Worm (Caenorhabditis elegans) whole organism, L4 larva: Measurements from ENCODE around the gene C34E7.3.

ENCODE experiments used
- D1046.2 ChIP-seq: fragments of 200-800 bp; sonication (Bioruptor generic); IDR thresholded peaks from 2 replicates; pipeline ENCODE4 v1.3.6; 2022; ENCODE audit warnings: missing genetic modification characterization, missing compliant biosample characterization
- R02D3.7 ChIP-seq: fragments of 150-350 bp; sonication (generic microtip); optimal IDR thresholded peaks from 3 replicates; lab custom pipeline; 2014; ENCODE audit warnings: missing biosample characterization, missing genetic modification characterization
- Y105C5A.15 ChIP-seq: fragments of 200-800 bp; sonication (Bioruptor generic); IDR thresholded peaks from 2 replicates; pipeline ENCODE4 v1.3.6; 2022; ENCODE audit warnings: missing genetic modification characterization, missing compliant biosample characterization
- aha-1 ChIP-seq: fragments of 150-350 bp; peaks from one replicate; lab custom pipeline; 2014; ENCODE audit warnings: missing biosample characterization, missing genetic modification characterization
- ceh-44 ChIP-seq: fragments of 200-800 bp; sonication (Bioruptor generic); IDR thresholded peaks from 2 replicates; pipeline ENCODE4 v1.3.6; 2022; ENCODE audit warnings: missing genetic modification reagents, missing genetic modification characterization, missing compliant biosample characterization
- daf-16 ChIP-seq, 3 experiments: sonication (generic microtip); optimal IDR thresholded peaks; 2 replicates each; lab custom pipeline; 2016 to 2017; ENCODE audit warnings: missing genetic modification characterization in 3 of 3, missing genetic modification reagents in 3 of 3, mild to moderate bottlenecking in 2 of 3, missing compliant biosample characterization in 2 of 3, missing biosample characterization in 1 of 3, moderate library complexity in 1 of 3
- dmd-9 ChIP-seq: fragments of 200-800 bp; sonication (Bioruptor generic); IDR thresholded peaks from 2 replicates; pipeline ENCODE4 v1.3.6; 2022; ENCODE audit warnings: missing genetic modification reagents, missing genetic modification characterization, missing compliant biosample characterization
- dve-1 ChIP-seq: sonication (generic microtip); optimal IDR thresholded peaks from 2 replicates; lab custom pipeline; 2017; ENCODE audit warnings: antibody characterized with exemption, mild to moderate bottlenecking, missing genetic modification characterization, missing compliant biosample characterization; ENCODE audit not compliant: insufficient read depth
- egl-43 ChIP-seq: fragments of 200-800 bp; sonication (Bioruptor generic); IDR thresholded peaks from 2 replicates; pipeline ENCODE4 v1.3.6; 2022; ENCODE audit warnings: missing genetic modification reagents, missing genetic modification characterization, missing compliant biosample characterization
- hif-1 ChIP-seq, 2 experiments: sonication (generic microtip); optimal IDR thresholded peaks; 2 replicates each; lab custom pipeline; 2016 to 2017; ENCODE audit warnings: missing compliant biosample characterization in 2 of 2, missing genetic modification characterization in 2 of 2, missing genetic modification reagents in 2 of 2, missing genotype in 2 of 2, mild to moderate bottlenecking in 1 of 2
- hlh-30 ChIP-seq: sonication (generic microtip); optimal IDR thresholded peaks from 2 replicates; lab custom pipeline; 2017; ENCODE audit warnings: antibody characterized with exemption, mild to moderate bottlenecking, missing genetic modification characterization, missing compliant biosample characterization; ENCODE audit not compliant: insufficient read depth
- hmg-1.1 ChIP-seq: fragments of 200-800 bp; sonication (Bioruptor generic); IDR thresholded peaks from 2 replicates; pipeline ENCODE4 v1.3.6; 2022; ENCODE audit warnings: missing genetic modification reagents, missing genetic modification characterization, missing compliant biosample characterization
- lin-1 ChIP-seq: fragments of 200-800 bp; sonication (Bioruptor generic); IDR thresholded peaks from 2 replicates; pipeline ENCODE4 v1.3.6; 2022; ENCODE audit warnings: missing genetic modification reagents, missing genetic modification characterization, missing compliant biosample characterization
- lin-13 ChIP-seq: fragments of 150-350 bp; optimal IDR thresholded peaks from 2 replicates; lab custom pipeline; 2014; ENCODE audit warnings: missing biosample characterization, missing genetic modification reagents, missing genetic modification characterization
- lin-15B ChIP-seq: fragments of 150-350 bp; sonication (generic microtip); optimal IDR thresholded peaks from 3 replicates; lab custom pipeline; 2014; ENCODE audit warnings: missing biosample characterization, missing genetic modification characterization
- lin-38 ChIP-seq: fragments of 200-800 bp; sonication (Bioruptor generic); IDR thresholded peaks from 2 replicates; pipeline ENCODE4 v1.3.6; 2022; ENCODE audit warnings: missing genetic modification reagents, missing genetic modification characterization, missing compliant biosample characterization
- lsy-2 ChIP-seq, 2 experiments: fragments of 150-350 bp in 1 of 2; sonication (generic microtip) in 1 of 2; optimal IDR thresholded peaks; 2 replicates each; lab custom pipeline; 2014 to 2017; ENCODE audit warnings: missing biosample characterization in 2 of 2, missing genetic modification characterization in 2 of 2
- mdl-1 ChIP-seq, 2 experiments: fragments of 150-350 bp in 1 of 2; sonication (generic microtip) in 1 of 2; optimal IDR thresholded peaks; 2 replicates each; lab custom pipeline; 2014 to 2017; ENCODE audit warnings: missing biosample characterization in 2 of 2, missing genetic modification characterization in 2 of 2
- mes-2 ChIP-seq: sonication (generic microtip); optimal IDR thresholded peaks from 2 replicates; lab custom pipeline; 2016; ENCODE audit warnings: missing genotype, mild to moderate bottlenecking, missing genetic modification characterization, missing compliant biosample characterization; ENCODE audit not compliant: poor library complexity, severe bottlenecking
- mxl-3 ChIP-seq: fragments of 200-800 bp; sonication (Bioruptor generic); optimal IDR thresholded peaks from 2 replicates; lab custom pipeline; 2018; ENCODE audit warnings: mild to moderate bottlenecking, missing genetic modification characterization, missing compliant biosample characterization
- nhr-102 ChIP-seq: sonication (generic microtip); optimal IDR thresholded peaks from 2 replicates; lab custom pipeline; 2016; ENCODE audit warnings: mild to moderate bottlenecking, missing genetic modification characterization, moderate library complexity, missing compliant biosample characterization
- nhr-25 ChIP-seq: sonication (generic microtip); optimal IDR thresholded peaks from 2 replicates; lab custom pipeline; 2017; ENCODE audit warnings: missing genetic modification characterization, mild to moderate bottlenecking, missing compliant biosample characterization, antibody characterized with exemption, moderate library complexity, borderline replicate concordance; ENCODE audit not compliant: insufficient read depth
- nhr-28 ChIP-seq: fragments of 150-350 bp; optimal IDR thresholded peaks from 2 replicates; lab custom pipeline; 2014; ENCODE audit warnings: missing biosample characterization, missing genetic modification characterization
- nhr-6 ChIP-seq: fragments of 150-350 bp; optimal IDR thresholded peaks from 2 replicates; lab custom pipeline; 2014; ENCODE audit warnings: missing biosample characterization, missing genetic modification characterization
- nhr-76 ChIP-seq: fragments of 150-350 bp; optimal IDR thresholded peaks from 2 replicates; lab custom pipeline; 2014; ENCODE audit warnings: missing biosample characterization, missing genetic modification characterization
- saeg-2 ChIP-seq: fragments of 200-800 bp; sonication (Bioruptor generic); IDR thresholded peaks from 2 replicates; pipeline ENCODE4 v1.3.6; 2022; ENCODE audit warnings: missing genetic modification reagents, missing genetic modification characterization, missing compliant biosample characterization
- unc-62 ChIP-seq, 3 experiments: fragments of 150-350 bp in 1 of 3; sonication (generic microtip); optimal IDR thresholded peaks in 2 of 3; peaks in 1 of 3; 1 replicate in 1 of 3; 2 replicates in 2 of 3; lab custom pipeline; 2014 to 2017; ENCODE audit warnings: missing biosample characterization in 3 of 3, missing genetic modification characterization in 3 of 3, missing genetic modification reagents in 3 of 3, missing genotype in 1 of 3
- zip-2 ChIP-seq: fragments of 150-350 bp; optimal IDR thresholded peaks from 2 replicates; lab custom pipeline; 2014; ENCODE audit warnings: missing biosample characterization, missing genetic modification characterization

C34E7.3 gene

ce11 chrX:12911235-12911634 lies 18.8 kb upstream of the C34E7.3 start (continued):
- TF ChIP-seq hif-1 (tag; optimal IDR thresholded peaks at IDR 0.05; lab: Kevin White, UChicago) (no peak), Y105C5A.15 (no peak), R02D3.7 (tag; lab: Kevin White, UChicago) (no peak), dve-1 (tag; lab: Kevin White, UChicago) (peak; percentile 78), ceh-44 (GFP tag; lab: Robert Waterston, UW) (no peak), nhr-102 (no peak), mes-2 (tag; lab: Kevin White, UChicago) (no peak), lin-15B (no peak), saeg-2 (GFP tag; lab: Robert Waterston, UW) (no peak)

- peak in 1 of 2 experiments; percentile 13 for TF ChIP-seq lsy-2 (tag; optimal IDR thresholded peaks at IDR 0.05; lab: Kevin White, UChicago)
- no peak for TF ChIP-seq daf-16 (GFP tag; optimal IDR thresholded peaks at IDR 0.05; lab: Kevin White, UChicago)
- TF ChIP-seq daf-16 (tag; optimal IDR thresholded peaks at IDR 0.05; lab: Kevin White, UChicago): peak; percentile 14
- TF ChIP-seq lin-1 (GFP tag; lab: Robert Waterston, UW): no peak
- peak in 1 of 2 experiments; percentile 78 for TF ChIP-seq unc-62 (GFP tag; optimal IDR thresholded peaks at IDR 0.05 in 1 of 2; lab: Kevin White, UChicago)
- TF ChIP-seq unc-62 (tag; optimal IDR thresholded peaks at IDR 0.05; lab: Kevin White, UChicago): no peak
Measured at ce11 chrX:12912435-12912834, 17.6 kb upstream of the C34E7.3 start.

ce11 chrX:12913398-12914071 lies 16.5 kb upstream of the C34E7.3 start:
- TF ChIP-seq egl-43: 0 out of 2 replicates have a peak, but pooled peaks have one; percentile 24
- peak in 1 of 2 experiments; percentile 35 for TF ChIP-seq unc-62 (GFP tag; optimal IDR thresholded peaks at IDR 0.05 in 1 of 2; lab: Kevin White, UChicago)
- TF ChIP-seq unc-62 (tag; optimal IDR thresholded peaks at IDR 0.05; lab: Kevin White, UChicago): no peak
- no peak for TF ChIP-seq nhr-76 (tag; lab: Kevin White, UChicago)
- no peak for TF ChIP-seq lin-13 (GFP tag; lab: Kevin White, UChicago)
- peak in 1 of 2 experiments; percentile 78 for TF ChIP-seq daf-16 (GFP tag; optimal IDR thresholded peaks at IDR 0.05; lab: Kevin White, UChicago)
- peak; percentile 70 for TF ChIP-seq daf-16 (tag; optimal IDR thresholded peaks at IDR 0.05; lab: Kevin White, UChicago)
- TF ChIP-seq dve-1 (tag; lab: Kevin White, UChicago): peak; percentile 28
- TF ChIP-seq nhr-6 (tag; lab: Kevin White, UChicago): no peak
- TF ChIP-seq nhr-25 (tag; lab: Kevin White, UChicago): no peak
- TF ChIP-seq nhr-28 (tag; lab: Kevin White, UChicago): peak; percentile 16
- TF ChIP-seq, all 104 proteins: peak for 5

- TF ChIP-seq daf-16 (GFP tag; optimal IDR thresholded peaks at IDR 0.05; lab: Kevin White, UChicago) (no peak), daf-16 (tag; optimal IDR thresholded peaks at IDR 0.05; lab: Kevin White, UChicago) (no peak), dmd-9 (no peak), ceh-44 (GFP tag; lab: Robert Waterston, UW) (no peak), hlh-30 (peak; percentile 78), hmg-1.1 (GFP tag; lab: Robert Waterston, UW) (0 out of 2 replicates have a peak, but pooled peaks have one; percentile 10), D1046.2 (GFP tag; lab: Robert Waterston, UW) (no peak)
Measured at ce11 chrX:12914209-12914608, 15.9 kb upstream of the C34E7.3 start.

- TF ChIP-seq zip-2 (tag; lab: Kevin White, UChicago): no peak
- peak; percentile 32 for TF ChIP-seq aha-1 (tag; lab: Kevin White, UChicago)
- TF ChIP-seq mdl-1 (tag; optimal IDR thresholded peaks at IDR 0.05; lab: Kevin White, UChicago): peak in 1 of 2 experiments; percentile 52
- TF ChIP-seq mxl-3: peak; percentile 4
- no peak for TF ChIP-seq daf-16 (GFP tag; optimal IDR thresholded peaks at IDR 0.05; lab: Kevin White, UChicago)
- peak; percentile 9 for TF ChIP-seq daf-16 (tag; optimal IDR thresholded peaks at IDR 0.05; lab: Kevin White, UChicago)
- no peak for TF ChIP-seq lin-38 (GFP tag; lab: Robert Waterston, UW)
- peak; percentile 64 for TF ChIP-seq hlh-30
Measured at ce11 chrX:12915058-12915457, 15.0 kb upstream of the C34E7.3 start.
